Fruit fly (Drosophila melanogaster) whole organism, embryonic: ENCODE measurements around the gene CG9288.

Experiments
- Atf3 ChIP-seq: fragments of 200-800 bp; sonication (Bioruptor generic); optimal IDR thresholded peaks from 3 replicates; lab custom pipeline; 2016; ENCODE audit warnings: missing biosample characterization, missing genetic modification characterization
- Awh ChIP-seq: fragments of 200-800 bp; sonication (Bioruptor generic); IDR thresholded peaks from 2 replicates; pipeline ENCODE4, ENCODE4 v1.3.6; 2022; ENCODE audit warnings: missing biosample characterization, missing genetic modification characterization
- CG10209 ChIP-seq: fragments of 200-800 bp; sonication (Bioruptor generic); optimal IDR thresholded peaks from 3 replicates; lab custom pipeline; 2017; ENCODE audit warnings: missing biosample characterization, mild to moderate bottlenecking, missing genetic modification characterization, missing genetic modification reagents
- CG10979 ChIP-seq: fragments of 200-800 bp; sonication (Bioruptor generic); optimal IDR thresholded peaks from 2 replicates; lab custom pipeline; 2018; ENCODE audit warnings: missing biosample characterization, mild to moderate bottlenecking, missing genetic modification characterization, moderate library complexity
- CG13287 ChIP-seq: fragments of 200-800 bp; sonication (Bioruptor generic); IDR thresholded peaks from 2 replicates; pipeline ENCODE4 v1.3.6; 2022; ENCODE audit warnings: missing biosample characterization, missing genetic modification characterization; ENCODE audit not compliant: partially characterized antibody
- CG1529 ChIP-seq: fragments of 200-800 bp; sonication (Bioruptor generic); optimal IDR thresholded peaks from 3 replicates; lab custom pipeline; 2018; ENCODE audit warnings: missing biosample characterization, missing genetic modification characterization
- CG17359 ChIP-seq: fragments of 200-800 bp; sonication (Bioruptor generic); optimal IDR thresholded peaks from 3 replicates; lab custom pipeline; 2018; ENCODE audit warnings: missing biosample characterization, mild to moderate bottlenecking, missing genetic modification characterization, moderate library complexity
- CG18619 ChIP-seq: fragments of 200-800 bp; sonication (Bioruptor generic); optimal IDR thresholded peaks from 3 replicates; lab custom pipeline; 2017; ENCODE audit warnings: missing biosample characterization, mild to moderate bottlenecking, missing genetic modification characterization
- CG2202 ChIP-seq: fragments of 200-800 bp; sonication (Bioruptor generic); optimal IDR thresholded peaks from 2 replicates; lab custom pipeline; 2018; ENCODE audit warnings: missing biosample characterization, mild to moderate bottlenecking, missing genetic modification characterization
- CG2875 ChIP-seq: fragments of 200-800 bp; sonication (Bioruptor generic); optimal IDR thresholded peaks from 2 replicates; lab custom pipeline; 2017; ENCODE audit warnings: missing biosample characterization, mild to moderate bottlenecking, missing genetic modification characterization, missing genetic modification reagents
- CG31224 ChIP-seq: fragments of 200-800 bp; sonication (Bioruptor generic); IDR thresholded peaks from 2 replicates; pipeline ENCODE4 v1.3.6; 2022; ENCODE audit warnings: missing biosample characterization, missing genetic modification characterization
- CG34422 ChIP-seq: fragments of 200-800 bp; sonication (Bioruptor generic); IDR thresholded peaks from 3 replicates; pipeline ENCODE4 v1.3.6; 2022; ENCODE audit warnings: missing biosample characterization, missing genetic modification characterization
- CG5245 ChIP-seq: fragments of 200-800 bp; sonication (Bioruptor generic); optimal IDR thresholded peaks from 3 replicates; lab custom pipeline; 2016; ENCODE audit warnings: missing biosample characterization, missing genetic modification characterization
- CG6813 ChIP-seq: fragments of 200-800 bp; sonication (Bioruptor generic); optimal IDR thresholded peaks from 2 replicates; lab custom pipeline; 2017; ENCODE audit warnings: missing biosample characterization, missing genetic modification characterization, mild to moderate bottlenecking, moderate library complexity, missing genetic modification reagents
- CG7556 ChIP-seq: fragments of 200-800 bp; sonication (Bioruptor generic); optimal IDR thresholded peaks from 2 replicates; lab custom pipeline; 2017; ENCODE audit warnings: missing biosample characterization, mild to moderate bottlenecking, missing genetic modification characterization
- CG7745 ChIP-seq: fragments of 200-800 bp; sonication (Bioruptor generic); optimal IDR thresholded peaks from 2 replicates; lab custom pipeline; 2018; ENCODE audit warnings: missing biosample characterization, mild to moderate bottlenecking, missing genetic modification characterization, moderate library complexity
- CG8281 ChIP-seq: fragments of 200-800 bp; sonication (Bioruptor generic); optimal IDR thresholded peaks from 2 replicates; lab custom pipeline; 2018; ENCODE audit warnings: missing biosample characterization, mild to moderate bottlenecking, missing genetic modification characterization, moderate library complexity
- CG9797 ChIP-seq: fragments of 200-800 bp; sonication (Bioruptor generic); optimal IDR thresholded peaks from 3 replicates; lab custom pipeline; 2018; ENCODE audit warnings: missing biosample characterization, mild to moderate bottlenecking, missing genetic modification characterization
- CTCF ChIP-seq: fragments of 200-800 bp; sonication (Bioruptor generic); optimal IDR thresholded peaks from 2 replicates; lab custom pipeline; 2017; ENCODE audit warnings: missing biosample characterization, mild to moderate bottlenecking, missing genetic modification characterization, moderate library complexity
- Camta ChIP-seq: fragments of 200-800 bp; sonication (Bioruptor generic); optimal IDR thresholded peaks from 2 replicates; lab custom pipeline; 2016; ENCODE audit warnings: missing biosample characterization, missing genetic modification characterization
- CkIIα-i1 ChIP-seq: fragments of 200-800 bp; sonication (Bioruptor generic); IDR thresholded peaks from 2 replicates; pipeline ENCODE4 v1.3.6; 2022; ENCODE audit warnings: missing biosample characterization, missing genetic modification characterization
- D19B ChIP-seq: fragments of 200-800 bp; sonication (Bioruptor generic); optimal IDR thresholded peaks from 2 replicates; lab custom pipeline; 2017; ENCODE audit warnings: missing biosample characterization, mild to moderate bottlenecking, missing genetic modification characterization
- Dref ChIP-seq: fragments of 200-800 bp; sonication (Bioruptor generic); IDR thresholded peaks from 2 replicates; pipeline ENCODE4 v1.3.6; 2022; ENCODE audit warnings: missing biosample characterization, missing genetic modification characterization
- Ets65A ChIP-seq: fragments of 200-800 bp; sonication (Bioruptor generic); peaks from one replicate; lab custom pipeline; 2016; ENCODE audit warnings: missing biosample characterization, missing genetic modification characterization
- Fer3 ChIP-seq: fragments of 200-800 bp; sonication (Bioruptor generic); optimal IDR thresholded peaks from 2 replicates; lab custom pipeline; 2018; ENCODE audit warnings: missing biosample characterization, mild to moderate bottlenecking, missing genetic modification characterization, moderate library complexity
- HLH54F ChIP-seq: fragments of 200-800 bp; sonication (Bioruptor generic); optimal IDR thresholded peaks from 3 replicates; lab custom pipeline; 2016; ENCODE audit warnings: missing biosample characterization, missing genetic modification characterization
- Hr39 ChIP-seq: fragments of >200 bp; optimal IDR thresholded peaks from 2 replicates; lab custom pipeline; 2017
- MESR4 ChIP-seq: fragments of 200-800 bp; sonication (Bioruptor generic); optimal IDR thresholded peaks from 2 replicates; lab custom pipeline; 2018; ENCODE audit warnings: missing biosample characterization, mild to moderate bottlenecking, missing genetic modification characterization, moderate library complexity
- Max ChIP-seq: fragments of 200-800 bp; sonication (Bioruptor generic); optimal IDR thresholded peaks from 2 replicates; lab custom pipeline; 2016; ENCODE audit warnings: missing biosample characterization, mild to moderate bottlenecking, missing genetic modification characterization
- Med ChIP-seq: fragments of 200-800 bp; sonication (Bioruptor generic); peaks from one replicate; lab custom pipeline; 2016; ENCODE audit warnings: missing biosample characterization, missing genetic modification characterization, mild to moderate bottlenecking, inconsistent platforms, moderate library complexity
- Nf-YB ChIP-seq: fragments of 200-800 bp; sonication (Bioruptor generic); optimal IDR thresholded peaks from 3 replicates; lab custom pipeline; 2019; ENCODE audit warnings: missing biosample characterization, mild to moderate bottlenecking, missing genetic modification characterization, moderate library complexity
- Oli ChIP-seq: fragments of 200-800 bp; sonication (Bioruptor generic); optimal IDR thresholded peaks from 2 replicates; lab custom pipeline; 2018; ENCODE audit warnings: missing biosample characterization, mild to moderate bottlenecking, missing genetic modification characterization, moderate library complexity
- Ptx1 ChIP-seq: fragments of 200-800 bp; sonication (Bioruptor generic); IDR thresholded peaks from 2 replicates; pipeline ENCODE4 v1.3.6; 2022; ENCODE audit warnings: missing biosample characterization, missing genetic modification characterization
- YL-1 ChIP-seq: fragments of 200-800 bp; sonication (Bioruptor generic); optimal IDR thresholded peaks from 3 replicates; lab custom pipeline; 2017; ENCODE audit warnings: missing biosample characterization, mild to moderate bottlenecking, missing genetic modification characterization
- ac ChIP-seq: fragments of 200-800 bp; sonication (Bioruptor generic); optimal IDR thresholded peaks from 3 replicates; lab custom pipeline; 2017; ENCODE audit warnings: missing biosample characterization, mild to moderate bottlenecking, missing genetic modification characterization
- corto ChIP-seq: fragments of 200-800 bp; sonication (Bioruptor generic); optimal IDR thresholded peaks from 2 replicates; lab custom pipeline; 2016; ENCODE audit warnings: missing biosample characterization, mild to moderate bottlenecking, missing genetic modification characterization, moderate library complexity
- crc ChIP-seq: fragments of 200-800 bp; sonication (Bioruptor generic); optimal IDR thresholded peaks from 2 replicates; lab custom pipeline; 2016; ENCODE audit warnings: missing biosample characterization, missing genetic modification characterization
- da ChIP-seq: fragments of 200-800 bp; sonication (Bioruptor generic); optimal IDR thresholded peaks from 2 replicates; lab custom pipeline; 2016; ENCODE audit warnings: missing biosample characterization, missing genetic modification characterization
- dan ChIP-seq: fragments of 200-800 bp; sonication (Bioruptor generic); IDR thresholded peaks from 2 replicates; pipeline ENCODE4 v1.3.6; 2022; ENCODE audit warnings: missing biosample characterization, missing genetic modification characterization
- dmrt11E ChIP-seq: fragments of 200-800 bp; sonication (Bioruptor generic); optimal IDR thresholded peaks from 3 replicates; lab custom pipeline; 2018; ENCODE audit warnings: missing biosample characterization, mild to moderate bottlenecking, missing genetic modification characterization, moderate library complexity
- ewg ChIP-seq: fragments of 200-800 bp; sonication (Bioruptor generic); optimal IDR thresholded peaks from 3 replicates; lab custom pipeline; 2017; ENCODE audit warnings: mild to moderate bottlenecking, missing biosample characterization, missing genetic modification reagents, missing genetic modification characterization
- her ChIP-seq: fragments of 200-800 bp; sonication (Bioruptor generic); optimal IDR thresholded peaks from 2 replicates; lab custom pipeline; 2016; ENCODE audit warnings: missing biosample characterization, missing genetic modification characterization
- hth ChIP-seq: fragments of >200 bp; optimal IDR thresholded peaks from 2 replicates; lab custom pipeline; 2017; ENCODE audit warnings: inconsistent platforms
- p53 ChIP-seq: fragments of 200-800 bp; sonication (Bioruptor generic); optimal IDR thresholded peaks from 2 replicates; lab custom pipeline; 2016; ENCODE audit warnings: missing biosample characterization, missing genetic modification characterization
- sens-2 ChIP-seq: fragments of 200-800 bp; sonication (Bioruptor generic); IDR thresholded peaks from 2 replicates; pipeline ENCODE4 v1.3.6; 2022; ENCODE audit warnings: missing biosample characterization, missing genetic modification characterization
- so ChIP-seq: fragments of 200-800 bp; sonication (Bioruptor generic); IDR thresholded peaks from 3 replicates; pipeline ENCODE4 v1.3.6; 2022; ENCODE audit warnings: missing biosample characterization, missing genetic modification characterization
- sob ChIP-seq: fragments of 200-800 bp; sonication (Bioruptor generic); IDR thresholded peaks from 2 replicates; pipeline ENCODE4 v1.3.6; 2022; ENCODE audit warnings: missing biosample characterization, missing genetic modification characterization
- tx ChIP-seq: fragments of 200-800 bp; sonication (Bioruptor generic); optimal IDR thresholded peaks from 2 replicates; lab custom pipeline; 2016; ENCODE audit warnings: missing biosample characterization, missing genetic modification characterization
- vnd ChIP-seq: fragments of 200-800 bp; sonication (Bioruptor generic); IDR thresholded peaks from 3 replicates; pipeline ENCODE4 v1.3.6; 2022; ENCODE audit warnings: missing biosample characterization, missing genetic modification characterization; ENCODE audit not compliant: partially characterized antibody
- wor ChIP-seq: fragments of 200-800 bp; sonication (Bioruptor generic); IDR thresholded peaks from 2 replicates; pipeline ENCODE4 v1.3.6; 2022; ENCODE audit warnings: missing biosample characterization, missing genetic modification characterization

CG9288 gene

dm6 chr3R:13817480-13818305 is 38.3 kb downstream of the CG9288 start (continued):
- TF ChIP-seq Dref (no peak), wor (GFP tag; lab: Robert Waterston, UW) (peak; percentile 81), Fer3 (tag; lab: Kevin White, UChicago) (peak; percentile 5), CG7556 (GFP tag; lab: Kevin White, UChicago) (peak; percentile 73), p53 (GFP tag; lab: Kevin White, UChicago) (no peak), CG18619 (GFP tag; lab: Kevin White, UChicago) (peak; percentile 42), CG17359 (peak; percentile 71), crc (GFP tag; lab: Kevin White, UChicago) (no peak), CG8281 (tag; lab: Kevin White, UChicago) (peak; percentile 23), dmrt11E (tag; lab: Kevin White, UChicago) (no peak), CG5245 (peak; percentile 35), her (no peak), corto (GFP tag; lab: Kevin White, UChicago) (no peak), CG10979 (tag; lab: Kevin White, UChicago) (peak; percentile 82), hth (no peak), dan (GFP tag; lab: Robert Waterston, UW) (no peak), CG10209 (GFP tag; lab: Kevin White, UChicago) (peak; percentile 67), Camta (no peak), CG2875 (peak; percentile 63), Med (peak; percentile 83), vnd (GFP tag; lab: Robert Waterston, UW) (no peak), CG13287 (no peak), CG6813 (no peak), D19B (GFP tag; lab: Kevin White, UChicago) (no peak), Hr39 (no peak), ewg (peak; percentile 63), MESR4 (GFP tag; lab: Kevin White, UChicago) (no peak), HLH54F (GFP tag; lab: Kevin White, UChicago) (no peak), sob (GFP tag; lab: Robert Waterston, UW) (peak; percentile 5; the same call in 1 of the 2 replicates), CG34422 (GFP tag; lab: Robert Waterston, UW) (no peak), CkIIα-i1 (GFP tag; lab: Robert Waterston, UW) (no peak), tx (GFP tag; lab: Kevin White, UChicago) (no peak), Atf3 (no peak), YL-1 (no peak), CG9797 (GFP tag; lab: Kevin White, UChicago) (no peak), so (GFP tag; lab: Robert Waterston, UW) (0 out of 3 replicates have a peak, but pooled peaks have one; percentile 9), Awh (GFP tag; lab: Robert Waterston, UW) (peak; percentile 14; the same call in 1 of the 2 replicates), ac (no peak), Ptx1 (GFP tag; lab: Robert Waterston, UW) (peak; percentile 77), sens-2 (0 out of 2 replicates have a peak, but pooled peaks have one; percentile 4), Ets65A (peak; percentile 16), CG7745 (tag; lab: Kevin White, UChicago) (no peak), Max (peak; percentile 7), CTCF (peak; percentile 15), CG2202 (tag; lab: Kevin White, UChicago) (no peak), CG1529 (GFP tag; lab: Kevin White, UChicago) (peak; percentile 74), CG31224 (GFP tag; lab: Robert Waterston, UW) (no peak), Nf-YB (GFP tag; lab: Kevin White, UChicago) (peak; percentile 30), da (GFP tag; lab: Kevin White, UChicago) (no peak), Oli (tag; lab: Kevin White, UChicago) (peak; percentile 84)
